Fruit fly (Drosophila melanogaster) whole organism, pupa: ENCODE results near the gene Nadsyn.

Experiments used
- CG10348 ChIP-seq: fragments of 200-800 bp; sonication (Bioruptor generic); IDR thresholded peaks from 2 replicates; pipeline ENCODE4 v1.3.6; 2022; ENCODE audit warnings: missing biosample characterization, missing genetic modification characterization
- CG34367 ChIP-seq: fragments of 200-800 bp; sonication (Bioruptor generic); optimal IDR thresholded peaks from 2 replicates; lab custom pipeline; 2018; ENCODE audit warnings: missing biosample characterization, mild to moderate bottlenecking, missing genetic modification characterization
- CG8159 ChIP-seq: fragments of 200-800 bp; sonication (Bioruptor generic); optimal IDR thresholded peaks from 3 replicates; lab custom pipeline; 2018; ENCODE audit warnings: missing biosample characterization, mild to moderate bottlenecking, missing genetic modification characterization, moderate library complexity
- EcR ChIP-seq: fragments of 200-800 bp; sonication (Bioruptor generic); optimal IDR thresholded peaks from 3 replicates; lab custom pipeline; 2019; ENCODE audit warnings: missing biosample characterization, missing genetic modification characterization, mild to moderate bottlenecking, moderate library complexity, missing genetic modification reagents
- Ets98B ChIP-seq: fragments of 200-800 bp; sonication (Bioruptor generic); IDR thresholded peaks from 2 replicates; pipeline ENCODE4 v1.3.6; 2022; ENCODE audit warnings: missing biosample characterization, missing genetic modification characterization
- Snoo ChIP-seq: fragments of 200-800 bp; sonication (Bioruptor generic); optimal IDR thresholded peaks from 3 replicates; lab custom pipeline; 2017; ENCODE audit warnings: missing biosample characterization, mild to moderate bottlenecking, missing genetic modification characterization, inconsistent platforms

DNA sequence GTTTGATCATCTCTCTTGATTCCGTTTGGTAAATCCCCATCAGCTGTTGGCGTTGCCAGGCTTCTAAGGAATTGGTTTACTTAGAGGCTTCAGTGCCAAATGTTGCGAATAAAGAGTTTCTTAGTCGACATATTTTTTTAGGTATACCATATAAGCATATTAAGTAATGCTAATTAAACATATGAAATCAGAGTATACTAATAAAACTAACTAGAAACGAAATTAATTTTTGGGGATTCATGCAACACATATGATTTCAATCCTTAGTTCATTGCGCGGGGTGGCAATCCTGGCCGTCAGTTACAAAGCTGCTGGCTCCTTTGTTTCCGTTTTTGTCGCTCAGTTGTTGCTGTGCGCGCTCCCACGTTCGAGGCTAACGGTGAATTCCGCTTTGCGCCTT lies 48.7 kb downstream of the Nadsyn start, which contains the start of gene CG15760:
- TF ChIP-seq CG10348 (GFP tag; lab: Robert Waterston, UW) (no peak), CG34367 (tag; lab: Kevin White, UChicago) (no peak), Snoo (tag; lab: Kevin White, UChicago) (no peak), CG8159 (no peak), Ets98B (no peak), EcR (no peak)
